Fruit fly (Drosophila melanogaster) whole organism, embryonic: Measurements from ENCODE around the gene CG4972.

ENCODE experiments used
- Asciz ChIP-seq: fragments of 200-800 bp; sonication (Bioruptor generic); optimal IDR thresholded peaks from 2 replicates; lab custom pipeline; 2017; ENCODE audit warnings: missing biosample characterization, mild to moderate bottlenecking, missing genetic modification characterization, missing genetic modification reagents
- CG11560 ChIP-seq: fragments of 200-800 bp; sonication (Bioruptor generic); IDR thresholded peaks from 3 replicates; pipeline ENCODE4 v1.3.6; 2022; ENCODE audit warnings: missing biosample characterization, missing genetic modification characterization
- CG13123 ChIP-seq: fragments of 200-800 bp; sonication (Bioruptor generic); optimal IDR thresholded peaks from 2 replicates; lab custom pipeline; 2016; ENCODE audit warnings: missing biosample characterization, missing genetic modification characterization
- CG13287 ChIP-seq: fragments of 200-800 bp; sonication (Bioruptor generic); IDR thresholded peaks from 2 replicates; pipeline ENCODE4 v1.3.6; 2022; ENCODE audit warnings: missing biosample characterization, missing genetic modification characterization; ENCODE audit not compliant: partially characterized antibody
- CG13894 ChIP-seq: fragments of 200-800 bp; sonication (Bioruptor generic); optimal IDR thresholded peaks from 3 replicates; lab custom pipeline; 2018; ENCODE audit warnings: missing biosample characterization, mild to moderate bottlenecking, missing genetic modification characterization, moderate library complexity
- CG14860 ChIP-seq: fragments of 200-800 bp; sonication (Bioruptor generic); IDR thresholded peaks from 3 replicates; pipeline ENCODE4 v1.3.6; 2022; ENCODE audit warnings: missing biosample characterization, missing genetic modification characterization; ENCODE audit not compliant: partially characterized antibody
- CG1602 ChIP-seq: fragments of 200-800 bp; sonication (Bioruptor generic); optimal IDR thresholded peaks from 3 replicates; lab custom pipeline; 2016; ENCODE audit warnings: missing biosample characterization, missing genetic modification characterization
- CG17359 ChIP-seq: fragments of 200-800 bp; sonication (Bioruptor generic); optimal IDR thresholded peaks from 3 replicates; lab custom pipeline; 2018; ENCODE audit warnings: missing biosample characterization, mild to moderate bottlenecking, missing genetic modification characterization, moderate library complexity
- CG2712 ChIP-seq: fragments of 200-800 bp; optimal IDR thresholded peaks from 3 replicates; lab custom pipeline; 2019; ENCODE audit warnings: missing biosample characterization, mild to moderate bottlenecking, missing genetic modification characterization, moderate library complexity
- CG33557 ChIP-seq: fragments of 200-800 bp; sonication (Bioruptor generic); optimal IDR thresholded peaks from 2 replicates; lab custom pipeline; 2019; ENCODE audit warnings: missing biosample characterization, mild to moderate bottlenecking, missing genetic modification characterization, moderate library complexity
- CG4424 ChIP-seq: fragments of 200-800 bp; sonication (Bioruptor generic); optimal IDR thresholded peaks from 3 replicates; lab custom pipeline; 2016; ENCODE audit warnings: missing biosample characterization, missing genetic modification characterization
- CG8359 ChIP-seq: fragments of 200-800 bp; sonication (Bioruptor generic); optimal IDR thresholded peaks from 2 replicates; lab custom pipeline; 2017; ENCODE audit warnings: missing biosample characterization, mild to moderate bottlenecking, missing genetic modification characterization, borderline replicate concordance
- D ChIP-seq, 2 experiments: fragments of 200-800 bp in 1 of 2; fragments of >200 bp in 1 of 2; sonication (Bioruptor generic) in 1 of 2; optimal IDR thresholded peaks; 2 replicates in 1 of 2; 3 replicates in 1 of 2; lab custom pipeline; 2017; ENCODE audit warnings: mild to moderate bottlenecking in 1 of 2, missing biosample characterization in 1 of 2, missing genetic modification characterization in 1 of 2, missing genetic modification reagents in 1 of 2
- Dbx ChIP-seq: fragments of 200-800 bp; sonication (Bioruptor generic); IDR thresholded peaks from 3 replicates; pipeline ENCODE4 v1.3.6; 2022; ENCODE audit warnings: missing biosample characterization, missing genetic modification characterization
- Elba2 ChIP-seq: fragments of 200-800 bp; sonication (Bioruptor generic); optimal IDR thresholded peaks from 3 replicates; lab custom pipeline; 2016; ENCODE audit warnings: missing biosample characterization, missing genetic modification characterization
- H2.0 ChIP-seq: fragments of 200-800 bp; sonication (Bioruptor generic); IDR thresholded peaks from 2 replicates; pipeline ENCODE4 v1.3.6; 2022; ENCODE audit warnings: missing biosample characterization, missing genetic modification characterization
- Hr3 ChIP-seq: fragments of 200-800 bp; sonication (Bioruptor generic); optimal IDR thresholded peaks from 3 replicates; lab custom pipeline; 2016; ENCODE audit warnings: missing biosample characterization, missing genetic modification characterization
- Hr51 ChIP-seq, 2 experiments: fragments of 200-800 bp; sonication (Bioruptor generic); optimal IDR thresholded peaks; 2 replicates in 1 of 2; 3 replicates in 1 of 2; lab custom pipeline; 2016 to 2018; ENCODE audit warnings: missing biosample characterization in 2 of 2, missing genetic modification characterization in 2 of 2, mild to moderate bottlenecking in 1 of 2, moderate library complexity in 1 of 2
- MESR4 ChIP-seq: fragments of 200-800 bp; sonication (Bioruptor generic); optimal IDR thresholded peaks from 2 replicates; lab custom pipeline; 2018; ENCODE audit warnings: missing biosample characterization, mild to moderate bottlenecking, missing genetic modification characterization, moderate library complexity
- Nf-YA ChIP-seq: fragments of 200-800 bp; sonication (Bioruptor generic); IDR thresholded peaks from 2 replicates; pipeline ENCODE4 v1.3.6; 2022; ENCODE audit warnings: missing biosample characterization, missing genetic modification characterization
- Oli ChIP-seq: fragments of 200-800 bp; sonication (Bioruptor generic); optimal IDR thresholded peaks from 2 replicates; lab custom pipeline; 2018; ENCODE audit warnings: missing biosample characterization, mild to moderate bottlenecking, missing genetic modification characterization, moderate library complexity
- Optix ChIP-seq: fragments of 200-800 bp; sonication (Bioruptor generic); IDR thresholded peaks from 3 replicates; pipeline ENCODE4 v1.3.6; 2022; ENCODE audit warnings: missing biosample characterization, missing genetic modification characterization
- Rx ChIP-seq: fragments of 200-800 bp; sonication (Bioruptor generic); IDR thresholded peaks from 2 replicates; pipeline ENCODE4 v1.3.6; 2022; ENCODE audit warnings: missing biosample characterization, missing genetic modification characterization
- TFAM ChIP-seq: fragments of 200-800 bp; sonication (Bioruptor generic); optimal IDR thresholded peaks from 2 replicates; lab custom pipeline; 2017; ENCODE audit warnings: missing biosample characterization, missing genetic modification characterization, inconsistent platforms
- Tbp ChIP-seq: fragments of >200 bp; optimal IDR thresholded peaks from 2 replicates; lab custom pipeline; 2018; ENCODE audit warnings: missing biosample characterization, missing genetic modification characterization
- ase ChIP-seq: fragments of 200-800 bp; sonication (Bioruptor generic); IDR thresholded peaks from 3 replicates; pipeline ENCODE4 v1.3.6; 2022; ENCODE audit warnings: missing biosample characterization, missing genetic modification characterization
- az2 ChIP-seq: fragments of 200-800 bp; sonication (Bioruptor generic); optimal IDR thresholded peaks from 3 replicates; lab custom pipeline; 2016; ENCODE audit warnings: missing biosample characterization, missing genetic modification characterization
- bowl ChIP-seq: fragments of 200-800 bp; sonication (Bioruptor generic); IDR thresholded peaks from 2 replicates; pipeline ENCODE4 v1.3.6; 2022; ENCODE audit warnings: missing biosample characterization, missing genetic modification characterization
- bsh ChIP-seq, 2 experiments: fragments of 200-800 bp; sonication (Bioruptor generic); optimal IDR thresholded peaks; 2 replicates each; lab custom pipeline; 2017 to 2018; ENCODE audit warnings: mild to moderate bottlenecking in 2 of 2, missing biosample characterization in 2 of 2, missing genetic modification characterization in 2 of 2, moderate library complexity in 1 of 2
- chn ChIP-seq: fragments of 200-800 bp; sonication (Bioruptor generic); optimal IDR thresholded peaks from 2 replicates; lab custom pipeline; 2016; ENCODE audit warnings: missing biosample characterization, missing genetic modification characterization
- dimm ChIP-seq: fragments of 200-800 bp; sonication (Bioruptor generic); IDR thresholded peaks from 2 replicates; pipeline ENCODE4 v1.3.6; 2022; ENCODE audit warnings: missing biosample characterization, missing genetic modification characterization
- gsb ChIP-seq: fragments of 200-800 bp; sonication (Bioruptor generic); IDR thresholded peaks from 2 replicates; pipeline ENCODE4 v1.3.6; 2022; ENCODE audit warnings: missing biosample characterization, missing genetic modification characterization
- ind ChIP-seq: fragments of 200-800 bp; sonication (Bioruptor generic); optimal IDR thresholded peaks from 3 replicates; lab custom pipeline; 2016; ENCODE audit warnings: missing biosample characterization, missing genetic modification characterization
- insv ChIP-seq, 2 experiments: fragments of 200-800 bp; sonication (Bioruptor generic); optimal IDR thresholded peaks; 3 replicates each; lab custom pipeline; 2016 to 2018; ENCODE audit warnings: missing biosample characterization in 2 of 2, missing genetic modification characterization in 2 of 2
- lov ChIP-seq, 2 experiments: fragments of 200-800 bp in 1 of 2; fragments of >200 bp in 1 of 2; sonication (Bioruptor generic) in 1 of 2; IDR thresholded peaks in 1 of 2; optimal IDR thresholded peaks in 1 of 2; 2 replicates in 1 of 2; 3 replicates in 1 of 2; pipeline versions ENCODE4 v1.3.6 to Lab custom; 2017 to 2022; ENCODE audit warnings: missing biosample characterization in 1 of 2, missing genetic modification characterization in 1 of 2
- pb ChIP-seq: fragments of 200-800 bp; sonication (Bioruptor generic); optimal IDR thresholded peaks from 3 replicates; lab custom pipeline; 2016; ENCODE audit warnings: missing biosample characterization, missing genetic modification characterization
- peb ChIP-seq: fragments of 200-800 bp; sonication (Bioruptor generic); IDR thresholded peaks from 2 replicates; pipeline ENCODE4 v1.3.6; 2022; ENCODE audit warnings: missing biosample characterization, missing genetic modification characterization
- prd ChIP-seq, 3 experiments: fragments of >200 bp in 2 of 3; fragments of 200-800 bp in 1 of 3; sonication (Bioruptor generic) in 1 of 3; optimal IDR thresholded peaks in 2 of 3; IDR thresholded peaks in 1 of 3; 2 replicates in 2 of 3; 3 replicates in 1 of 3; pipeline versions ENCODE4 v1.3.6 to Lab custom; 2017 to 2022; ENCODE audit warnings: missing biosample characterization in 1 of 3, missing genetic modification characterization in 1 of 3
- psq ChIP-seq: fragments of 200-800 bp; sonication (Bioruptor generic); optimal IDR thresholded peaks from 2 replicates; lab custom pipeline; 2017; ENCODE audit warnings: missing biosample characterization, missing genetic modification characterization
- ro ChIP-seq: fragments of 200-800 bp; sonication (Bioruptor generic); IDR thresholded peaks from 2 replicates; pipeline ENCODE4 v1.3.6; 2022; ENCODE audit warnings: missing biosample characterization, missing genetic modification characterization
- scrt ChIP-seq: fragments of 200-800 bp; sonication (Bioruptor generic); optimal IDR thresholded peaks from 2 replicates; lab custom pipeline; 2018; ENCODE audit warnings: missing biosample characterization, mild to moderate bottlenecking, missing genetic modification characterization, moderate library complexity
- sima ChIP-seq: fragments of 200-800 bp; sonication (Bioruptor generic); optimal IDR thresholded peaks from 2 replicates; lab custom pipeline; 2016; ENCODE audit warnings: missing biosample characterization, missing genetic modification characterization
- slp2 ChIP-seq: fragments of 200-800 bp; sonication (Bioruptor generic); optimal IDR thresholded peaks from 2 replicates; lab custom pipeline; 2016; ENCODE audit warnings: missing biosample characterization, missing genetic modification characterization
- tin ChIP-seq: fragments of 200-800 bp; sonication (Bioruptor generic); optimal IDR thresholded peaks from 3 replicates; lab custom pipeline; 2016; ENCODE audit warnings: missing biosample characterization, missing genetic modification characterization
- yki ChIP-seq: fragments of >200 bp; optimal IDR thresholded peaks from 3 replicates; lab custom pipeline; 2018

CG4972 gene

dm6 chr2L:10278658-10279057, 35.9 kb upstream of the CG4972 start, which contains the start of gene Utx (continued):
- TF ChIP-seq ind (GFP tag; lab: Kevin White, UChicago) (no peak), ro (GFP tag; lab: Robert Waterston, UW) (no peak), Hr51 (GFP tag; optimal IDR thresholded peaks at IDR 0.05; lab: Kevin White, UChicago) (no peak), CG13894 (no peak), sima (GFP tag; lab: Kevin White, UChicago) (no peak), Oli (no peak)

- TF ChIP-seq scrt (GFP tag; lab: Kevin White, UChicago) (no peak), bowl (GFP tag; lab: Robert Waterston, UW) (no peak), Nf-YA (GFP tag; lab: Robert Waterston, UW) (no peak), dimm (no peak), Asciz (GFP tag; lab: Kevin White, UChicago) (no peak), CG2712 (no peak)
- TF ChIP-seq, all 482 proteins: peak for 0
Observed at dm6 chr2L:10280772-10281171, 33.8 kb upstream of the CG4972 start, which contains the start of gene CG34043. Gene CG34043, minus strand, starts transcription at chr2L:10280872.

DNA sequence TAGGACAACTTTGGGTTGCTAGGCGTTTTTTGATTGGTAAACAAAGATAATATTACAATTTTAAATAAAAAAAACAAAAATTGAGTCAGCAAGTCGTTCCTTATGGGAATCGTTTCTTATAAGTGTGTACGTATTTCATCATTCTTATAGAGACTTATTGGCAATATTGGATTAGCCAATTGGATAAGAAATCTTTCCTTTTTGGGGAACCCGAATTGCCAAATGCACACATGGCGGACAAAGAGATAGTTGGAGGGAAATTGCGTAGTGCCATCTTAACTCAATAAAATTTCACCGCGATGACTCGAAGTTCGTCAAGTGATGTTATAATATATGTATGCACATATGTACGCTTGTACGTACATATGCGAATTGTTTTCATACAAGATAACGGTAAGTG, 23.3 kb upstream of the CG4972 start:
- TF ChIP-seq tin (GFP tag; lab: Kevin White, UChicago) (no peak), CG11560 (tag; lab: Robert Waterston, UW) (no peak), Elba2 (peak; percentile 100), CG1602 (GFP tag; lab: Kevin White, UChicago) (no peak), Rx (GFP tag; lab: Robert Waterston, UW) (no peak), H2.0 (GFP tag; lab: Robert Waterston, UW) (no peak), insv (GFP tag; optimal IDR thresholded peaks at IDR 0.05; lab: Kevin White, UChicago) (peak in 1 of 2 experiments; percentile 94), CG13287 (GFP tag; lab: Robert Waterston, UW) (no peak)

DNA sequence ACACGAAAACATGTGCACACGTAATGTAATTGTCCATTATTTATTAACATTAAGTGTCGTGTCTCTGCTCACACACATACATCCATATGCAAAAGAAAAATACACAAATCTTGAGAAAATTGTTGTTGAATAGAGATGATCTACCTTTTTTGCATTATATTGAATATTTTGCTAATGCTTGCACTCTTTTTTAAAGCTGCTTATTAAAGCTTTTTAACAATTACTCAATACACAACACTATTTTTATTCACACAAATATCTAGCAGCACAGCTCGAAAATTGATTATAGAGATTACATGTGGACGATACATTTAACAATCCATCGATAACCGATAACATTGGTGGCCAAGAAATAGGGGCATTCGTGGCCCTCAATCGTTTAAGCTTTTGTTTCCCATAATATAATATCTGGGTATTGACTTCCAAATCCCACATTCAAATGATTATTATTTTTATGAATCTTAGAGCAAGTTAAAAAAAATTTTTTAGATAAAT, 22.5 kb upstream of the CG4972 start, which contains the start of gene Ufd4:
Gene Ufd4 (minus strand): TSS at position 300 of the 495 bp plus-strand sequence.
- TF ChIP-seq peb (GFP tag; lab: Robert Waterston, UW) (no peak), MESR4 (GFP tag; lab: Kevin White, UChicago) (peak; percentile 77), ase (GFP tag; lab: Robert Waterston, UW) (no peak), bsh (GFP tag; optimal IDR thresholded peaks at IDR 0.05; lab: Kevin White, UChicago) (no peak), Tbp (GFP tag; lab: Kevin White, UChicago) (no peak), psq (no peak), CG4424 (GFP tag; lab: Kevin White, UChicago) (peak; percentile 74), slp2 (GFP tag; lab: Kevin White, UChicago) (peak; percentile 45), Optix (GFP tag; lab: Robert Waterston, UW) (no peak), TFAM (no peak), pb (no peak), chn (GFP tag; lab: Kevin White, UChicago) (peak; percentile 72), Nf-YA (GFP tag; lab: Robert Waterston, UW) (peak; percentile 44; the same call in 1 of the 2 replicates), az2 (GFP tag; lab: Kevin White, UChicago) (peak; percentile 72), prd (optimal IDR thresholded peaks at IDR 0.05; lab: Kevin White, UChicago) (no peak), prd (GFP tag; IDR thresholded peaks at IDR 0.05; lab: Robert Waterston, UW) (peak; percentile 75; the same call in 2 of the 3 replicates), CG17359 (tag; lab: Kevin White, UChicago) (peak; percentile 73), D (optimal IDR thresholded peaks at IDR 0.05; lab: Kevin White, UChicago) (no peak), D (GFP tag; optimal IDR thresholded peaks at IDR 0.05; lab: Kevin White, UChicago) (peak; percentile 26), CG8359 (GFP tag; lab: Kevin White, UChicago) (no peak), lov (optimal IDR thresholded peaks at IDR 0.05; lab: Kevin White, UChicago) (no peak), lov (GFP tag; IDR thresholded peaks at IDR 0.05; lab: Robert Waterston, UW) (no peak; the same call in 2 of the 3 replicates), CG13123 (GFP tag; lab: Kevin White, UChicago) (peak; percentile 6), Hr3 (GFP tag; lab: Kevin White, UChicago) (peak; percentile 30), CG33557 (GFP tag; lab: Kevin White, UChicago) (no peak), gsb (GFP tag; lab: Robert Waterston, UW) (no peak), Dbx (GFP tag; lab: Robert Waterston, UW) (peak; percentile 68; the same call in 1 of the 3 replicates), yki (lab: Kevin White, UChicago) (no peak), CG14860 (GFP tag; lab: Robert Waterston, UW) (no peak)
